Fruit fly (Drosophila melanogaster) whole organism, embryonic: ENCODE data around the gene CG12522.

Source experiments
- Aef1 ChIP-seq: fragments of 200-800 bp; sonication (Bioruptor generic); IDR thresholded peaks from 3 replicates; pipeline ENCODE4 v1.3.6; 2022; ENCODE audit warnings: missing biosample characterization, missing genetic modification characterization
- BtbVII ChIP-seq: fragments of 200-800 bp; sonication (Bioruptor generic); optimal IDR thresholded peaks from 3 replicates; lab custom pipeline; 2017; ENCODE audit warnings: missing biosample characterization, mild to moderate bottlenecking, missing genetic modification characterization
- CG10274 ChIP-seq: fragments of 200-800 bp; sonication (Bioruptor generic); optimal IDR thresholded peaks from 3 replicates; lab custom pipeline; 2017; ENCODE audit warnings: missing biosample characterization, mild to moderate bottlenecking, missing genetic modification characterization
- CG12391 ChIP-seq: fragments of 200-800 bp; sonication (Bioruptor generic); optimal IDR thresholded peaks from 3 replicates; lab custom pipeline; 2018; ENCODE audit warnings: missing biosample characterization, mild to moderate bottlenecking, missing genetic modification characterization, moderate library complexity
- CG14667 ChIP-seq: fragments of 200-800 bp; sonication (Bioruptor generic); IDR thresholded peaks from 2 replicates; pipeline ENCODE4 v1.3.6; 2022; ENCODE audit warnings: missing biosample characterization, missing genetic modification characterization
- CG15601 ChIP-seq: fragments of 200-800 bp; sonication (Bioruptor generic); optimal IDR thresholded peaks from 3 replicates; lab custom pipeline; 2019; ENCODE audit warnings: missing biosample characterization, mild to moderate bottlenecking, missing genetic modification characterization, moderate library complexity
- CG18262 ChIP-seq: fragments of 200-800 bp; optimal IDR thresholded peaks from 3 replicates; lab custom pipeline; 2019; ENCODE audit warnings: missing biosample characterization, mild to moderate bottlenecking, missing genetic modification characterization, moderate library complexity
- CG2712 ChIP-seq: fragments of 200-800 bp; optimal IDR thresholded peaks from 3 replicates; lab custom pipeline; 2019; ENCODE audit warnings: missing biosample characterization, mild to moderate bottlenecking, missing genetic modification characterization, moderate library complexity
- CG3065 ChIP-seq: fragments of 200-800 bp; sonication (Bioruptor generic); optimal IDR thresholded peaks from 2 replicates; lab custom pipeline; 2016; ENCODE audit warnings: missing biosample characterization, missing genetic modification characterization
- CG31441 ChIP-seq: fragments of 200-800 bp; sonication (Bioruptor generic); IDR thresholded peaks from 2 replicates; pipeline ENCODE4 v1.3.6; 2022; ENCODE audit warnings: missing biosample characterization, missing genetic modification characterization
- CG3163 ChIP-seq: fragments of 200-800 bp; sonication (Bioruptor generic); optimal IDR thresholded peaks from 3 replicates; lab custom pipeline; 2016; ENCODE audit warnings: missing biosample characterization, missing genetic modification characterization
- CG32767 ChIP-seq: fragments of 200-800 bp; sonication (Bioruptor generic); IDR thresholded peaks from 2 replicates; pipeline ENCODE4 v1.3.6; 2022; ENCODE audit warnings: missing biosample characterization, missing genetic modification characterization
- CG33213 ChIP-seq: fragments of 200-800 bp; sonication (Bioruptor generic); optimal IDR thresholded peaks from 3 replicates; lab custom pipeline; 2016; ENCODE audit warnings: missing biosample characterization, missing genetic modification characterization
- CG34224 ChIP-seq: fragments of 200-800 bp; sonication (Bioruptor generic); IDR thresholded peaks from 3 replicates; pipeline ENCODE4 v1.3.6; 2022; ENCODE audit warnings: missing biosample characterization, missing genetic modification characterization; ENCODE audit not compliant: partially characterized antibody
- CG34422 ChIP-seq: fragments of 200-800 bp; sonication (Bioruptor generic); IDR thresholded peaks from 3 replicates; pipeline ENCODE4 v1.3.6; 2022; ENCODE audit warnings: missing biosample characterization, missing genetic modification characterization
- CG7556 ChIP-seq: fragments of 200-800 bp; sonication (Bioruptor generic); optimal IDR thresholded peaks from 2 replicates; lab custom pipeline; 2017; ENCODE audit warnings: missing biosample characterization, mild to moderate bottlenecking, missing genetic modification characterization
- CG9215 ChIP-seq: fragments of 200-800 bp; sonication (Bioruptor generic); IDR thresholded peaks from 2 replicates; pipeline ENCODE4 v1.3.6; 2022; ENCODE audit warnings: missing biosample characterization, missing genetic modification characterization
- CG9437 ChIP-seq: fragments of 200-800 bp; sonication (Bioruptor generic); optimal IDR thresholded peaks from 2 replicates; lab custom pipeline; 2018; ENCODE audit warnings: missing biosample characterization, mild to moderate bottlenecking, missing genetic modification characterization
- CG9876 ChIP-seq: fragments of 200-800 bp; sonication (Bioruptor generic); optimal IDR thresholded peaks from 2 replicates; lab custom pipeline; 2016; ENCODE audit warnings: missing biosample characterization, missing genetic modification characterization
- Drgx ChIP-seq: fragments of 200-800 bp; sonication (Bioruptor generic); IDR thresholded peaks from 2 replicates; pipeline ENCODE4 v1.3.6; 2022; ENCODE audit warnings: missing biosample characterization, missing genetic modification characterization
- Gug ChIP-seq: fragments of 200-800 bp; sonication (Bioruptor generic); IDR thresholded peaks from 4 replicates; pipeline ENCODE4 v1.3.6; 2022; ENCODE audit warnings: missing biosample characterization, missing genetic modification characterization
- H15 ChIP-seq: fragments of 200-800 bp; sonication (Bioruptor generic); IDR thresholded peaks from 3 replicates; pipeline ENCODE4 v1.3.6; 2022; ENCODE audit warnings: missing biosample characterization, missing genetic modification characterization
- Hey ChIP-seq: fragments of 200-800 bp; sonication (Bioruptor generic); optimal IDR thresholded peaks from 3 replicates; lab custom pipeline; 2018; ENCODE audit warnings: missing biosample characterization, mild to moderate bottlenecking, missing genetic modification characterization
- Hmr ChIP-seq: fragments of 200-800 bp; sonication (Bioruptor generic); optimal IDR thresholded peaks from 3 replicates; lab custom pipeline; 2017; ENCODE audit warnings: mild to moderate bottlenecking, missing biosample characterization, missing genetic modification reagents, missing genetic modification characterization
- Hr51 ChIP-seq, 2 experiments: fragments of 200-800 bp; sonication (Bioruptor generic); optimal IDR thresholded peaks; 2 replicates in 1 of 2; 3 replicates in 1 of 2; lab custom pipeline; 2016 to 2018; ENCODE audit warnings: missing biosample characterization in 2 of 2, missing genetic modification characterization in 2 of 2, mild to moderate bottlenecking in 1 of 2, moderate library complexity in 1 of 2
- Hr78 ChIP-seq, 2 experiments: fragments of 200-800 bp in 1 of 2; fragments of >200 bp in 1 of 2; sonication (Bioruptor generic) in 1 of 2; optimal IDR thresholded peaks; 2 replicates each; lab custom pipeline; 2017 to 2019; ENCODE audit warnings: missing biosample characterization in 2 of 2, missing genetic modification characterization in 2 of 2, mild to moderate bottlenecking in 1 of 2, moderate library complexity in 1 of 2
- Max ChIP-seq: fragments of 200-800 bp; sonication (Bioruptor generic); optimal IDR thresholded peaks from 2 replicates; lab custom pipeline; 2016; ENCODE audit warnings: missing biosample characterization, mild to moderate bottlenecking, missing genetic modification characterization
- NK7.1 ChIP-seq: fragments of 200-800 bp; sonication (Bioruptor generic); optimal IDR thresholded peaks from 3 replicates; lab custom pipeline; 2016; ENCODE audit warnings: missing biosample characterization, missing genetic modification characterization
- Oli ChIP-seq: fragments of 200-800 bp; sonication (Bioruptor generic); optimal IDR thresholded peaks from 2 replicates; lab custom pipeline; 2018; ENCODE audit warnings: missing biosample characterization, mild to moderate bottlenecking, missing genetic modification characterization, moderate library complexity
- Opbp ChIP-seq: fragments of 200-800 bp; sonication (Bioruptor generic); IDR thresholded peaks from 3 replicates; pipeline ENCODE4 v1.3.6; 2022; ENCODE audit warnings: missing biosample characterization, missing genetic modification characterization; ENCODE audit not compliant: partially characterized antibody
- Sox100B ChIP-seq: fragments of 200-800 bp; sonication (Bioruptor generic); optimal IDR thresholded peaks from 3 replicates; lab custom pipeline; 2018; ENCODE audit warnings: missing biosample characterization, mild to moderate bottlenecking, missing genetic modification characterization
- YL-1 ChIP-seq: fragments of 200-800 bp; sonication (Bioruptor generic); optimal IDR thresholded peaks from 3 replicates; lab custom pipeline; 2017; ENCODE audit warnings: missing biosample characterization, mild to moderate bottlenecking, missing genetic modification characterization
- ato ChIP-seq: fragments of 200-800 bp; sonication (Bioruptor generic); IDR thresholded peaks from 2 replicates; pipeline ENCODE4 v1.3.6; 2022; ENCODE audit warnings: missing biosample characterization, missing genetic modification characterization; ENCODE audit not compliant: partially characterized antibody
- bsh ChIP-seq, 2 experiments: fragments of 200-800 bp; sonication (Bioruptor generic); optimal IDR thresholded peaks; 2 replicates each; lab custom pipeline; 2017 to 2018; ENCODE audit warnings: mild to moderate bottlenecking in 2 of 2, missing biosample characterization in 2 of 2, missing genetic modification characterization in 2 of 2, moderate library complexity in 1 of 2
- chif ChIP-seq, 2 experiments: fragments of 200-800 bp; sonication (Bioruptor generic); optimal IDR thresholded peaks; 3 replicates each; lab custom pipeline; 2016; ENCODE audit warnings: missing biosample characterization in 2 of 2, missing genetic modification characterization in 2 of 2
- corto ChIP-seq: fragments of 200-800 bp; sonication (Bioruptor generic); optimal IDR thresholded peaks from 2 replicates; lab custom pipeline; 2016; ENCODE audit warnings: missing biosample characterization, mild to moderate bottlenecking, missing genetic modification characterization, moderate library complexity
- dimm ChIP-seq: fragments of 200-800 bp; sonication (Bioruptor generic); IDR thresholded peaks from 2 replicates; pipeline ENCODE4 v1.3.6; 2022; ENCODE audit warnings: missing biosample characterization, missing genetic modification characterization
- fd96Cb ChIP-seq: fragments of 200-800 bp; sonication (Bioruptor generic); optimal IDR thresholded peaks from 2 replicates; lab custom pipeline; 2018; ENCODE audit warnings: missing biosample characterization, mild to moderate bottlenecking, missing genetic modification characterization, moderate library complexity
- hkb ChIP-seq, 2 experiments: fragments of 200-800 bp in 1 of 2; fragments of >200 bp in 1 of 2; sonication (Bioruptor generic) in 1 of 2; IDR thresholded peaks in 1 of 2; optimal IDR thresholded peaks in 1 of 2; 2 replicates each; pipeline versions ENCODE4 v1.3.6 to Lab custom; 2017 to 2022; ENCODE audit warnings: missing biosample characterization in 1 of 2, missing genetic modification characterization in 1 of 2
- lab ChIP-seq: fragments of 200-800 bp; sonication (Bioruptor generic); optimal IDR thresholded peaks from 3 replicates; lab custom pipeline; 2017; ENCODE audit warnings: missing biosample characterization, missing genetic modification characterization, mild to moderate bottlenecking, moderate library complexity, missing genetic modification reagents
- lilli ChIP-seq: fragments of 200-800 bp; sonication (Bioruptor generic); optimal IDR thresholded peaks from 3 replicates; lab custom pipeline; 2016; ENCODE audit warnings: missing biosample characterization, missing genetic modification characterization
- lola ChIP-seq, 3 experiments: fragments of >200 bp in 2 of 3; fragments of 200-800 bp in 1 of 3; sonication (Bioruptor generic) in 1 of 3; optimal IDR thresholded peaks; 2 replicates each; lab custom pipeline; 2017 to 2019; ENCODE audit warnings: missing biosample characterization in 3 of 3, missing genetic modification characterization in 3 of 3, mild to moderate bottlenecking in 1 of 3, moderate library complexity in 1 of 3
- mirr ChIP-seq: fragments of 200-800 bp; sonication (Bioruptor generic); optimal IDR thresholded peaks from 3 replicates; lab custom pipeline; 2018; ENCODE audit warnings: missing biosample characterization, mild to moderate bottlenecking, missing genetic modification characterization
- phol ChIP-seq: fragments of 200-800 bp; sonication (Bioruptor generic); optimal IDR thresholded peaks from 3 replicates; lab custom pipeline; 2018; ENCODE audit warnings: missing biosample characterization, mild to moderate bottlenecking, missing genetic modification characterization, moderate library complexity
- salm ChIP-seq: fragments of 200-800 bp; sonication (Bioruptor generic); optimal IDR thresholded peaks from 2 replicates; lab custom pipeline; 2018; ENCODE audit warnings: missing biosample characterization, mild to moderate bottlenecking, missing genetic modification characterization
- sc ChIP-seq, 3 experiments: fragments of >200 bp in 2 of 3; fragments of 200-800 bp in 1 of 3; sonication (Bioruptor generic) in 1 of 3; optimal IDR thresholded peaks; 2 replicates in 2 of 3; 3 replicates in 1 of 3; lab custom pipeline; 2017; ENCODE audit warnings: mild to moderate bottlenecking in 1 of 3, missing biosample characterization in 1 of 3, missing genetic modification characterization in 1 of 3, missing genetic modification reagents in 1 of 3
- sisA ChIP-seq: fragments of 200-800 bp; sonication (Bioruptor generic); IDR thresholded peaks from 2 replicates; pipeline ENCODE4 v1.3.6; 2022; ENCODE audit warnings: missing biosample characterization, missing genetic modification characterization
- tna ChIP-seq: fragments of 200-800 bp; sonication (Bioruptor generic); IDR thresholded peaks from 2 replicates; pipeline ENCODE4 v1.3.6; 2022; ENCODE audit warnings: missing biosample characterization, missing genetic modification characterization; ENCODE audit not compliant: partially characterized antibody
- unpg ChIP-seq: fragments of 200-800 bp; sonication (Bioruptor generic); optimal IDR thresholded peaks from 3 replicates; lab custom pipeline; 2018; ENCODE audit warnings: missing biosample characterization, mild to moderate bottlenecking, missing genetic modification characterization, moderate library complexity

The CG12522 gene

dm6 chr3L:11124439-11124838, 16.4 kb downstream of the CG12522 start (continued):
- no peak for TF ChIP-seq tna (GFP tag; lab: Robert Waterston, UW)
- TF ChIP-seq mirr (GFP tag; lab: Kevin White, UChicago): no peak
- peak in 1 of 2 experiments; percentile 20 for TF ChIP-seq Hr51 (GFP tag; optimal IDR thresholded peaks at IDR 0.05; lab: Kevin White, UChicago)
- peak; percentile 17 for TF ChIP-seq CG12391 (tag; lab: Kevin White, UChicago)
- TF ChIP-seq CG32767 (GFP tag; lab: Robert Waterston, UW): no peak
- no peak for TF ChIP-seq CG10274 (GFP tag; lab: Kevin White, UChicago)
- no peak for TF ChIP-seq Hmr
- TF ChIP-seq CG7556 (GFP tag; lab: Kevin White, UChicago): peak; percentile 6
- TF ChIP-seq Opbp (GFP tag; lab: Robert Waterston, UW): no peak
- no peak for TF ChIP-seq salm (tag; lab: Kevin White, UChicago)
- TF ChIP-seq Gug (GFP tag; lab: Robert Waterston, UW): no peak
- TF ChIP-seq CG3163 (GFP tag; lab: Kevin White, UChicago): no peak
- no peak for TF ChIP-seq H15
- no peak for TF ChIP-seq CG15601
- no peak for TF ChIP-seq CG9215 (GFP tag; lab: Robert Waterston, UW)
- no peak for TF ChIP-seq BtbVII
- TF ChIP-seq corto (GFP tag; lab: Kevin White, UChicago): no peak
- TF ChIP-seq CG34224 (GFP tag; lab: Robert Waterston, UW): no peak
- TF ChIP-seq Drgx: no peak
- no peak for TF ChIP-seq dimm
- TF ChIP-seq phol (tag; lab: Kevin White, UChicago): peak; percentile 13
- TF ChIP-seq CG9876 (GFP tag; lab: Kevin White, UChicago): no peak
- TF ChIP-seq Sox100B: peak; percentile 10
- TF ChIP-seq CG31441 (GFP tag; lab: Robert Waterston, UW): peak; percentile 32; the same call in 1 of the 2 replicates
- TF ChIP-seq Aef1: no peak
- no peak for TF ChIP-seq sc (optimal IDR thresholded peaks at IDR 0.05; lab: Kevin White, UChicago)
- no peak for TF ChIP-seq sc (GFP tag; optimal IDR thresholded peaks at IDR 0.05; lab: Kevin White, UChicago)
- no peak for TF ChIP-seq CG9437 (GFP tag; lab: Kevin White, UChicago)
- TF ChIP-seq Oli (tag; lab: Kevin White, UChicago): peak; percentile 44
- TF ChIP-seq CG14667 (GFP tag; lab: Robert Waterston, UW): no peak
- TF ChIP-seq CG18262 (tag; lab: Kevin White, UChicago): peak; percentile 34
- no peak for TF ChIP-seq chif (GFP tag; optimal IDR thresholded peaks at IDR 0.05; lab: Kevin White, UChicago)
- no peak for TF ChIP-seq Hey (tag; lab: Kevin White, UChicago)
- peak; percentile 7 for TF ChIP-seq fd96Cb (tag; lab: Kevin White, UChicago)
- peak in 1 of 2 experiments; percentile 10 for TF ChIP-seq bsh (GFP tag; optimal IDR thresholded peaks at IDR 0.05; lab: Kevin White, UChicago)
- no peak for TF ChIP-seq ato (GFP tag; lab: Robert Waterston, UW)
- TF ChIP-seq CG33213 (GFP tag; lab: Kevin White, UChicago): no peak
- TF ChIP-seq hkb (optimal IDR thresholded peaks at IDR 0.05; lab: Kevin White, UChicago): no peak
- TF ChIP-seq hkb (GFP tag; IDR thresholded peaks at IDR 0.05; lab: Robert Waterston, UW): no peak
- TF ChIP-seq lola (GFP tag; optimal IDR thresholded peaks at IDR 0.05; lab: Kevin White, UChicago): no peak
- no peak for TF ChIP-seq NK7.1
- TF ChIP-seq sisA (GFP tag; lab: Robert Waterston, UW): no peak
- peak; percentile 37 for TF ChIP-seq lilli
- TF ChIP-seq Hr78 (GFP tag; optimal IDR thresholded peaks at IDR 0.05; lab: Kevin White, UChicago): no peak
- TF ChIP-seq CG34422: no peak
- peak; percentile 30 for TF ChIP-seq unpg (GFP tag; lab: Kevin White, UChicago)
- TF ChIP-seq CG2712 (tag; lab: Kevin White, UChicago): no peak
- TF ChIP-seq YL-1 (GFP tag; lab: Kevin White, UChicago): no peak
- no peak for TF ChIP-seq CG3065 (GFP tag; lab: Kevin White, UChicago)
- TF ChIP-seq Max (GFP tag; lab: Kevin White, UChicago): no peak
- TF ChIP-seq lab (GFP tag; lab: Kevin White, UChicago): no peak
